Worm (Caenorhabditis elegans) whole organism, midembryonic: ENCODE data around the gene ZK829.1.
A peak's percentile ranks its signal among the peaks of the same experiment; 100 is the strongest.

Source experiments
- T22C8.4 ChIP-seq: fragments of 200-800 bp; sonication (Bioruptor generic); IDR thresholded peaks from 2 replicates; pipeline ENCODE4 v1.3.6; 2022; ENCODE audit warnings: missing genetic modification characterization, missing compliant biosample characterization
- cog-1 ChIP-seq: sonication (generic microtip); optimal IDR thresholded peaks from 2 replicates; lab custom pipeline; 2016; ENCODE audit warnings: missing genetic modification characterization, missing compliant biosample characterization
- flt-1 ChIP-seq: fragments of 200-800 bp; sonication (Bioruptor generic); IDR thresholded peaks from 2 replicates; pipeline ENCODE4 v1.3.6; 2022; ENCODE audit warnings: missing genetic modification characterization, missing compliant biosample characterization
- klf-2 ChIP-seq: fragments of 200-800 bp; sonication (Bioruptor generic); conservative IDR thresholded peaks from 2 replicates; pipeline ENCODE4 v1.3.6; 2022; ENCODE audit warnings: missing genetic modification reagents, missing genetic modification characterization, missing compliant biosample characterization
- med-1 ChIP-seq: sonication (generic microtip); optimal IDR thresholded peaks from 2 replicates; lab custom pipeline; 2017; ENCODE audit warnings: missing genetic modification characterization, mild to moderate bottlenecking, missing compliant biosample characterization, antibody characterized with exemption, missing genetic modification reagents; ENCODE audit not compliant: insufficient read depth
- ref-1 ChIP-seq: fragments of 200-800 bp; sonication (Bioruptor generic); conservative IDR thresholded peaks from 2 replicates; pipeline ENCODE4 v1.3.6; 2022; ENCODE audit warnings: missing genetic modification reagents, missing genetic modification characterization, missing compliant biosample characterization
- tab-1 ChIP-seq: fragments of 200-800 bp; sonication (Bioruptor generic); IDR thresholded peaks from 2 replicates; pipeline ENCODE4 v1.3.6; 2022; ENCODE audit warnings: missing genetic modification characterization, missing compliant biosample characterization
- ztf-23 ChIP-seq: fragments of 200-800 bp; sonication (Bioruptor generic); IDR thresholded peaks from 2 replicates; pipeline ENCODE4 v1.3.6; 2022; ENCODE audit warnings: missing genetic modification reagents, missing genetic modification characterization, missing compliant biosample characterization
- ztf-29 ChIP-seq: fragments of 200-800 bp; sonication (Bioruptor generic); IDR thresholded peaks from 2 replicates; pipeline ENCODE4 v1.3.6; 2022; ENCODE audit warnings: missing genetic modification reagents, missing genetic modification characterization, missing compliant biosample characterization

ZK829.1 gene

DNA sequence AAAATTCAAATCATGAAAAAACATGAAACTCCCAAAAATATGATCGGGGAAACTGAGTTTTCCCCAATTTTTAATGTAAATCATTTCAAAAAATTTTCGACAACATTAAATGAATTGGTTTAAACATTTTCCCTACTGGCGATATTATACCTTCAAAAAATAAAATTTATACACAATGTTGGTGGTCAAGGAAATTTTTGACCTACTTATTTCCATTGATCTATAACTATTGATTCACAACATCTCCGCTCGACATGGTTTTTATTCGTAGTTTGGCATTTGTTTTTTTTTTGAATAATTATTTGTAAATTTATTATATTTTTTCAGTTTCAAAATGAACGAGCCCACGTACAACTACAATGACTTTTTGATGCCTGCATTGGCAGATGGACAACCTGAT is 8.1 kb upstream of the ZK829.1 start, which contains the start of gene tbx-36:
tbx-36 (plus strand) TSS at position 301 of the 400 bp plus-strand sequence.
- TF ChIP-seq med-1 (GFP tag; lab: Kevin White, UChicago) (no peak), ztf-23 (GFP tag; lab: Robert Waterston, UW) (no peak), T22C8.4 (GFP tag; lab: Robert Waterston, UW) (no peak), cog-1 (tag; lab: Kevin White, UChicago) (no peak), flt-1 (GFP tag; lab: Robert Waterston, UW) (no peak), klf-2 (GFP tag; lab: Robert Waterston, UW) (no peak), ref-1 (GFP tag; lab: Robert Waterston, UW) (no peak), tab-1 (GFP tag; lab: Robert Waterston, UW) (no peak), ztf-29 (GFP tag; lab: Robert Waterston, UW) (no peak)

DNA sequence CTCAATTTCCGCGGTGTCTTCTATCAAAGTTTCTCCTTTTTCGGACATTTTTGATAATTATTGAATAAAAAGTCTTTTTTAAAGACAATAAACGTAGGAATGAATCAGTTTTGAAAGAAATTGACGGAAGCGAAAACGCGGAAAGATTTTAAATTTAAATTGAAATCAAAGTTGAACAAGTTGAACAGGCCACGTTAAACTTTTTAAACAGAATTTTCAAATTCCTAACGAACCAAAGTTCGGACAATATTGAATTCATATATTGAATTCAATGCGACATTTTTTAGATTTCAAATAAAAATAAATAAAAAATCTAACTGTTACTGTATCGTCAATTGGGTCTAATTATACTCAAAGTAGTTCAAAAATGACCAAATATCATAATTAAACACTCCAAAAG is 7.5 kb upstream of the ZK829.1 start, which contains the start of gene hdl-1:
hdl-1 (minus strand) TSS at position 101 of the 400 bp plus-strand sequence.
- no peak for TF ChIP-seq T22C8.4 (GFP tag; lab: Robert Waterston, UW)

DNA sequence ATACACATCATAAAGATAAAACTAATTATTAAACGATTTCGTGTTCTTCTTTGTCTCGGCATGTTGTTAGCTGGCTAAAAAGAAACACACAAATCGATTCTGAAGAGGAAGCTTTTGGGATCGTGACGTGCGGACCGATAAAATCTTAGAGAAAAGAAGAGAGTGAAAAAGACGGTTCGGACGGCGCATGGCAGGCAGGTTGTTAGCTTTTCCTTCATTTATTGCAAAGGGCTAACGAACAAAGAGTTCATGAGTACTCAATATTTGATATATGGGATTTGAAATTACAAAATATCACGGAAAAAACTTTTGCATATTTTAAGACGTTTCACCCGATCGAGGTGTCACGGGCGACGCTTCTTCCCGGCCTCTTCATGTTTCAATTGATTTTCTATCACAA is 3.4 kb upstream of the ZK829.1 start, which contains the start of gene ZK829.3:
ZK829.3 (minus strand) TSS at position 101 of the 400 bp plus-strand sequence.
- TF ChIP-seq T22C8.4 (GFP tag; lab: Robert Waterston, UW) (no peak), med-1 (GFP tag; lab: Kevin White, UChicago) (no peak)

DNA sequence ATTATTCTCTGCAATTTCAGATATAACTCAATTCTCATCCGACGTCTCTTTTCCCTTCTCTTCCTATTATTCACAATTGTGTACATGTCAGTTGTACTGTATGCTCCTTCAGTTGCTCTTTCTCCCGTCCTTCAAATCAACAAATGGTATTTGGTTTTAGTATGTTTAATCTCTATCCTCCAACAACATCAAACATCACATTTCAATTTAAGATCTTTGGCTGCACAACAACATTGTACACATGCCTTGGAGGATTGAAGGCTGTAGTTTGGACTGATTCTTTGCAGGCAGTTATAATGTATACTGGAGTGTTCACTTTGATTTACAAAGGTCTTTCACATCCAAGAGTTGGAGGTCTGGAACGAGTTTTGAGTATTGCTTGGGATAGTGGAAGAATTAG is 3.7 kb downstream of the ZK829.1 start:
- TF ChIP-seq flt-1 (GFP tag; lab: Robert Waterston, UW) = no peak
- TF ChIP-seq tab-1 (GFP tag; lab: Robert Waterston, UW) = no peak
- TF ChIP-seq T22C8.4 (GFP tag; lab: Robert Waterston, UW) = no peak
- no peak for TF ChIP-seq cog-1 (tag; lab: Kevin White, UChicago)
- TF ChIP-seq ztf-23 (GFP tag; lab: Robert Waterston, UW) = no peak
- no peak for TF ChIP-seq med-1 (GFP tag; lab: Kevin White, UChicago)
- TF ChIP-seq ref-1 (GFP tag; lab: Robert Waterston, UW) = no peak
- no peak for TF ChIP-seq ztf-29 (GFP tag; lab: Robert Waterston, UW)
- no peak for TF ChIP-seq klf-2 (GFP tag; lab: Robert Waterston, UW)

DNA sequence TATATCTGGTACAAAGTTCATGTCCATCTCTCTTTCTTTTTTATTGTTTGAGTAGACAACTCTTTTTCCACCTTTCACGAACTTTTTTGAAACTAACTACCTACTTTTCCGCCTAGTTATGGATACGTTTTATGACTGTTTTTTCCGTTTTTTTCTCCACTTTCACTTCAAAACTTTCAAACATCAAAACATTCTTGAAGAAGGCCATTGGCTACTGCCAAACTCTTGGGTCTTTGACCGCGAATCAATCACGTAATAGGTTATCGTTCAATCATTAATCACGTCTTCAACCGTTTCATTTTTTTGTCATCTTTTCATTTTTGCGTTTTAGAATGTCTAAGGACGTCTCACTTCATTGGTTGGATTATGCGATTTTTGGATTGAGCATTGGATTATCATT is 5.1 kb downstream of the ZK829.1 start, which contains the start of gene slc-5A12:
slc-5A12 (plus strand) TSS at position 333 of the 400 bp plus-strand sequence.
- TF ChIP-seq klf-2 (GFP tag; lab: Robert Waterston, UW) = no peak
- TF ChIP-seq ztf-23 (GFP tag; lab: Robert Waterston, UW) = no peak
- no peak for TF ChIP-seq T22C8.4 (GFP tag; lab: Robert Waterston, UW)
- no peak for TF ChIP-seq ztf-29 (GFP tag; lab: Robert Waterston, UW)
- TF ChIP-seq flt-1 (GFP tag; lab: Robert Waterston, UW) = no peak
- no peak for TF ChIP-seq cog-1 (tag; lab: Kevin White, UChicago)
- no peak for TF ChIP-seq med-1 (GFP tag; lab: Kevin White, UChicago)
- TF ChIP-seq tab-1 (GFP tag; lab: Robert Waterston, UW) = no peak
- no peak for TF ChIP-seq ref-1 (GFP tag; lab: Robert Waterston, UW)

DNA sequence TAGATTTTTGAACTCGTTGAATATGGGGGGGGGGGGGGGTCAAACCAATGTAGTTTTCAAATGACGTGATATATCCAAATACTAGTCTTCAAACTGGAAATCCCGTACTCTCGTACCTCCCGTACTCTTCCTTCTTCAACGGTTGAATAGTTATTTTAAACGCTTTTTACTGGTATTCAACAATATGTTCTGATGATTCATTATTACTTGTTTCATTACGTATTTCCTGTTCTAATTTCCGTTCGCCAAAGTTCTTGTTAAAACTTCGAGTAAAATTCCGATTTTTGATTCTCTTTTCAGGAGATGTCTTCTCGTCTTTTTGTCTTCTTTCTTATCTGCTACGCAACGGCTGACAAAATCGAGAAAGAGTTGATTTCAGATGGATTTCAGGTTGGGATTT is 11.6 kb downstream of the ZK829.1 start, which contains the start of gene nhx-9:
nhx-9 (plus strand) TSS at position 301 of the 400 bp plus-strand sequence.
- no peak for TF ChIP-seq tab-1 (GFP tag; lab: Robert Waterston, UW)
- TF ChIP-seq ztf-23 (GFP tag; lab: Robert Waterston, UW) = no peak
- TF ChIP-seq klf-2 (GFP tag; lab: Robert Waterston, UW) = no peak
- TF ChIP-seq flt-1 (GFP tag; lab: Robert Waterston, UW) = no peak
- TF ChIP-seq ztf-29 (GFP tag; lab: Robert Waterston, UW) = no peak
- TF ChIP-seq med-1 (GFP tag; lab: Kevin White, UChicago) = no peak
- TF ChIP-seq T22C8.4 (GFP tag; lab: Robert Waterston, UW) = no peak
- no peak for TF ChIP-seq cog-1 (tag; lab: Kevin White, UChicago)

DNA sequence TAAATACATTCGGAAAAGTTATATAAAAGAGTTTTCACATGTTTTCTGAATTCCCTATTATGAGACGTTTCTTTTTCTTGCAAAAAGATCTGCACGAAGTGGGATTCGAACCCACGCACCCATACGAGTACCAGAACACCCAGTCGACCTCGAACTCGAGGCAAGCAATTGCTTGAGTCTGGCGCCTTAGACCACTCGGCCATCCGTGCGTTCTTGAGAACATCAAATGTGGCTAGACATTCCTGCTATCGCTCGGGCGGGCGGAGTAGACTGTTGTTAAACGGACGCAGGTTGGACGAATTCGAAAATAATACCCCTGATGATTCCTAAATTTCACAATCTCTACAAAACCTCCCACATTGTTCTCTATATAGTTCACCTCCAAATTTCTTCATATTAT is 13.8 kb downstream of the ZK829.1 start:
- TF ChIP-seq T22C8.4 (GFP tag; lab: Robert Waterston, UW) (no peak), flt-1 (GFP tag; lab: Robert Waterston, UW) (no peak; the same call in 1 of the 2 replicates), ref-1 (GFP tag; lab: Robert Waterston, UW) (peak; percentile 46; the same call in 1 of the 2 replicates), ztf-23 (GFP tag; lab: Robert Waterston, UW) (peak; percentile 63; the same call in 1 of the 2 replicates), klf-2 (GFP tag; lab: Robert Waterston, UW) (no peak), cog-1 (tag; lab: Kevin White, UChicago) (no peak), tab-1 (GFP tag; lab: Robert Waterston, UW) (peak; percentile 77; the same call in 1 of the 2 replicates), ztf-29 (GFP tag; lab: Robert Waterston, UW) (peak; percentile 46; the same call in 1 of the 2 replicates), med-1 (GFP tag; lab: Kevin White, UChicago) (no peak)

DNA sequence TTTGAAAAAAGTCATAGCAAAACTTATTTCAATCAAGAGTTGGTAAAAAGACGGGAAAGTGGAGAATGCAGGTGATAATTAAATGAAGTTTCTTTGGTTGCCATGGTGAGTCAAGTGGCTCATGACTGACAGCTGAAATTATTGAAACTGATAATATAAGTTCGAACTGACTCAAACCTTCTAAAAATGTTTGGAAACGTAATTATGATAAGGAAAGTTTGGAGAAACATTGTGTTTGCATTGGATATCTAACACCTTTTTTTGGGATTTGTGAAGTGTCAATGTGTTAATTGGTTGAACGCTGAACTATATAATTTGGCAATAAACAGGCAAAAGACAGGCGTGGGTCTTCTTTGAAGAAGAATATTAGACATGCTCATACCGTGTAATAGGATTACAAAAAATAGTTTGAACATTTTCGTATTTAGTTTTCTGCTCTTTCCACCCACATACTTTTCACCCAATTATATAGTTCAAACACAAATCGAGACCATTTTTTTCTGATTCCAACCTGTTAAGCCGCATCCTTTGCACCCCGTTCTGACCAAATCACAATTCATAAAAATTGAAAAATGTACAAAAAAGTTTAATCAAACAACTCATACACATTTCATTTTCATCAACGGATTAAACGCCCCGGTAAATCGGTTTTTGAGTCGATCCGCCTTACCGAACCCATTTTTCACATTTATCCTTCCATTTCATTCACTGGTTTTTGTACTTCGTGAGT is 16.7 kb downstream of the ZK829.1 start, which contains the start of the genes srlf-33 and srlf-32:
srlf-33 (minus strand) TSS at position 101 of the 730 bp plus-strand sequence.
srlf-32 (plus strand) TSS at position 680 of the 730 bp plus-strand sequence.
- TF ChIP-seq ztf-29 (GFP tag; lab: Robert Waterston, UW) (no peak), klf-2 (GFP tag; lab: Robert Waterston, UW) (no peak), cog-1 (tag; lab: Kevin White, UChicago) (no peak)

DNA sequence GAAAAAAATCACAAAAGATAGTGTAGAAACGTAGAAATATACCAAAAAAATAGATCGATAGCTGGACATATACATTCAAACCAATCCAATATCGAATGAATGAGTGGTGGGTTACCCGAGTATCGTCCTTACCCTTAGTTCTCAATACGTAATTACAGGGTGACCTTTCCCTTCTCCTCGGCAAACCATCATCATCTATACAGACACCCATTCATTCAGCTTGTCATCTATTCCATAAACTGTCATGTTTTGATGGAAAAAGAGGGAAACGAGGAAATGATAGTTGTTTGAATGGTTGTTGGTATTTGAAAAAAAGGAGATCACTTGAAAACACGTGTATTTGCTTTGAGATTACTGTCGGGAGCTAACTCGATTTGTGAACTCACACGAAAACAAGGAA is 18.1 kb downstream of the ZK829.1 start:
- no peak for TF ChIP-seq flt-1 (GFP tag; lab: Robert Waterston, UW)
- TF ChIP-seq ztf-23 (GFP tag; lab: Robert Waterston, UW) = no peak
- TF ChIP-seq cog-1 (tag; lab: Kevin White, UChicago) = no peak
- TF ChIP-seq med-1 (GFP tag; lab: Kevin White, UChicago) = no peak
- no peak for TF ChIP-seq klf-2 (GFP tag; lab: Robert Waterston, UW)
- TF ChIP-seq tab-1 (GFP tag; lab: Robert Waterston, UW) = no peak
- no peak for TF ChIP-seq T22C8.4 (GFP tag; lab: Robert Waterston, UW)
- no peak for TF ChIP-seq ref-1 (GFP tag; lab: Robert Waterston, UW)
- TF ChIP-seq ztf-29 (GFP tag; lab: Robert Waterston, UW) = no peak
